Worm (Caenorhabditis elegans): Measurements from ENCODE around the gene K07H8.12.

DNA sequence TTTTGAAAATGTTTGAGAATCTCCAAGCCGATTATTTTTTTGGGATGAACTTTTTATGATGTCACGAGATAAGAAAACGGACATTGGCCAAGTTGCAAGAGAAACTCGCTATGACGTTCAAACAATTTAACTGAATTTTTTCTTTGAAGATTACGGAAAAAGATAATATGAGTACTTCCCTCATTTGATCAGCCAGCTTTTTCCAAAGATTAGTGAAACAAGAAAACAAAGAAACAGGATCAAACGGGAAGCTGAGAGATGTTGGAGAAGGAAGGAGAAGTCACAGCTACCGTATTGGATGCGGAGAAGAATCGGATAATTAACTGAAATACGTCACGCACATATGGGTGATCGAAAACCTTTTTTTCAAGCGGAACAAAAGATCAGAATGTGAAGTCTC is 22.3 kb downstream of the K07H8.12 start:
- TF ChIP-seq ama-1 (optimal IDR thresholded peaks at IDR 0.05), result no peak
- no peak for TF ChIP-seq lin-39 (tag; optimal IDR thresholded peaks at IDR 0.05)
- no peak for TF ChIP-seq unc-55 (GFP tag; optimal IDR thresholded peaks at IDR 0.05)
- TF ChIP-seq nhr-11 (tag; optimal IDR thresholded peaks at IDR 0.05), result no peak
- peak in 1 of 2 experiments; percentile 0 for TF ChIP-seq lsy-2 (tag; optimal IDR thresholded peaks at IDR 0.05)
- no peak for TF ChIP-seq elt-1 (tag; optimal IDR thresholded peaks at IDR 0.05)
- TF ChIP-seq zag-1 (tag; optimal IDR thresholded peaks at IDR 0.05), result no peak
- TF ChIP-seq ceh-82 (tag; optimal IDR thresholded peaks at IDR 0.05), result no peak
- no peak for TF ChIP-seq snpc-4 (tag; optimal IDR thresholded peaks at IDR 0.05)
- TF ChIP-seq R02D3.7 (tag; optimal IDR thresholded peaks at IDR 0.05), result no peak
